Fruit fly (Drosophila melanogaster): Measurements from ENCODE around the gene CG11975.

The CG11975 gene

DNA sequence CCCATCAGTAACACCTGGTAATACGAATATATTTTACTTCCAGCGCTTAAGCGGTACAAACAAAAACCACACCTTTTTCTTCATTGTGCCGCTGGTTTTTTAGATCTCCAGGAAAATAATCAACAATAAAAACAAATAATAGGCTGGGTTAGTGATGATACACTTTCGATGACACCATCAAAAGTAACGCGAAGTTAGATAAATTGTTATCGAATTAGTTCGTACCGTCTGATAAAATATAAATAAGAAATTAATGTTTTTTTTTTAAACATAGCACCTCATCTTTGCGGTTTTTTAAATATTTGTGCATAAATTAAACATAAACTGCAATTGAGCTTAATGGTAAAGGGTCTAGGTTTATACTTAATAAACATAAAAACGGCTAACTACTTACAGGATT is 8.9 kb upstream of the CG11975 start, which contains the start of gene RagA-B:
Gene RagA-B (minus strand): TSS at position 175 of the 400 bp plus-strand sequence.
- TF ChIP-seq net (GFP tag; optimal IDR thresholded peaks at IDR 0.05) (no peak), fkh (GFP tag; optimal IDR thresholded peaks at IDR 0.05) (peak; percentile 33)

- peak; percentile 11 for TF ChIP-seq CG8319 (GFP tag; optimal IDR thresholded peaks at IDR 0.05)
- no peak for TF ChIP-seq Hr38 (GFP tag; optimal IDR thresholded peaks at IDR 0.05)
- no peak for TF ChIP-seq dsx (GFP tag; optimal IDR thresholded peaks at IDR 0.05; ENCODE audit: poor library complexity, severe bottlenecking)
- TF ChIP-seq Hr39 (GFP tag; optimal IDR thresholded peaks at IDR 0.05): peak; percentile 61
- peak; percentile 32 for TF ChIP-seq Sox14 (GFP tag; optimal IDR thresholded peaks at IDR 0.05)
- TF ChIP-seq CG8119 (GFP tag; IDR thresholded peaks at IDR 0.05): 0 out of 3 replicates have a peak, but pooled peaks have one; percentile 21
- no peak for TF ChIP-seq fkh (GFP tag; optimal IDR thresholded peaks at IDR 0.05)
- TF ChIP-seq Lpt (GFP tag; optimal IDR thresholded peaks at IDR 0.05): no peak
- TF ChIP-seq dac (GFP tag; optimal IDR thresholded peaks at IDR 0.05): no peak
- peak; percentile 8 for TF ChIP-seq Ets96B (tag; optimal IDR thresholded peaks at IDR 0.05)
- peak; percentile 44 for TF ChIP-seq cyc (GFP tag; optimal IDR thresholded peaks at IDR 0.05)
- no peak for TF ChIP-seq CG4318 (GFP tag; optimal IDR thresholded peaks at IDR 0.05)
- TF ChIP-seq CG6276 (GFP tag; optimal IDR thresholded peaks at IDR 0.05): no peak
- TF ChIP-seq CG3919 (GFP tag; optimal IDR thresholded peaks at IDR 0.05): no peak
- TF ChIP-seq Sox15 (GFP tag; optimal IDR thresholded peaks at IDR 0.05): peak; percentile 25
- peak; percentile 39 for TF ChIP-seq lz (GFP tag; optimal IDR thresholded peaks at IDR 0.05)
- TF ChIP-seq Met (GFP tag; optimal IDR thresholded peaks at IDR 0.05): no peak
- TF ChIP-seq eg (GFP tag; IDR thresholded peaks at IDR 0.05): peak; percentile 53; the same call in 2 of the 3 replicates
- TF ChIP-seq esn (GFP tag; optimal IDR thresholded peaks at IDR 0.05): peak; percentile 58
- peak; percentile 46 for TF ChIP-seq CG31627 (GFP tag; optimal IDR thresholded peaks at IDR 0.05)
- 0 out of 2 replicates have a peak, but pooled peaks have one; percentile 22 for TF ChIP-seq CG15336 (GFP tag; IDR thresholded peaks at IDR 0.05)
- no peak for TF ChIP-seq Ets21C (GFP tag; optimal IDR thresholded peaks at IDR 0.05)
- peak; percentile 11 for TF ChIP-seq CG6854 (GFP tag; optimal IDR thresholded peaks at IDR 0.05)
Observed at dm6 chr3R:8984602-8985074, 8.4 kb upstream of the CG11975 start, which contains the start of gene CG11970. Gene CG11970 (plus strand): TSS chr3R:8984718.

- TF ChIP-seq Hr39 (GFP tag; optimal IDR thresholded peaks at IDR 0.05): no peak
- no peak for TF ChIP-seq topi (GFP tag; optimal IDR thresholded peaks at IDR 0.05)
Observed at dm6 chr3R:8997397-8997796, 4.3 kb downstream of the CG11975 start, which contains the start of gene CG11977. Gene CG11977 (plus strand): TSS chr3R:8997697.

DNA sequence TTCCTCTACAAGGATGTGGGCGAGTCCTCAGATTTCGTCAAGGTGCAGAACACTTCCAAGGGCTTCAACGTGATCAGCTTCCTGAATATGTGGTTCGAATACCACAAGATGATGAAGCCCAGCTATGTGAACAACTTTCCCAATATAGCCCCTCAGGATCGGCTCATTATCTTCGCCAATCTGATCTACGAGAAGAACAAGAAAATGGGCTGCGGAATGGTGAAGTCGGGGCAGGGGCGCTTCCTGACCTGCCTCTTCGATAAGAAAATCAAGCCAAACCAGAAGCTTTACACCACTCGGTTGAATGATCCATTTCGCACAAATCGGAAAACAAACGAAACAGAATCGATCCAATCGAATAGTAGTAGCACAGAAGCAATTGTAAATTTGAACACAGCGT is 5.2 kb downstream of the CG11975 start:
- TF ChIP-seq CG8119 (GFP tag; IDR thresholded peaks at IDR 0.05): no peak
- no peak for TF ChIP-seq CG7368 (GFP tag; optimal IDR thresholded peaks at IDR 0.05)
- no peak for TF ChIP-seq ss (GFP tag; optimal IDR thresholded peaks at IDR 0.05)
- peak; percentile 98 for TF ChIP-seq svp (GFP tag)

DNA sequence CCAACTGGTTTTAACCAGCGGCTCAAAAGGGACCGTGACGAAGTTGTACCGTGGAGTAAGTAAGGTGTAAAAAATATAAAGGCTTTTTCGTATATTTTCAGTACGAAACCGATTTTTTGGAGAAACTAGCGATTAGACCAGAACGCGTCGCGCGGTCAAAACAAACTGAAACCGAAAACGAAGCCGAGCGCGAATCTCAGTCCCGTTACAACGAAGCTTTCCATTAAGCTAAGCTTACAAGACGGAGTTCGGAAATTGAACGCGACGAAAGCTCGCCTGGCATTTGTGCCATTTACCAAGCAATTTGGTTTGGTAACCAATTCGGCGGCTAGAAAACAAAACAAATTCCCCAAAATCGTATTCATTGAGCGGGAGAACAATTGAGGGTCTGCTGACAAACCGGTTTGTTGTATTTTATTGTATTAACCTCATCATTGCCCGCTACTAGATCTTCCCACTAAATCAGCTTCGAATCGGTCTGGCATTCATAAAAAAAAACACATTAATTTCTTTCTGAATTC is 8.7 kb downstream of the CG11975 start:
- TF ChIP-seq fd59A (GFP tag; optimal IDR thresholded peaks at IDR 0.05) (no peak), dac (GFP tag; optimal IDR thresholded peaks at IDR 0.05) (no peak), CG11294 (GFP tag; IDR thresholded peaks at IDR 0.05) (no peak), Eip75B (GFP tag; optimal IDR thresholded peaks at IDR 0.05) (no peak), CG6854 (GFP tag; optimal IDR thresholded peaks at IDR 0.05) (no peak), CG3919 (GFP tag; optimal IDR thresholded peaks at IDR 0.05) (no peak), CG4318 (GFP tag; optimal IDR thresholded peaks at IDR 0.05) (no peak), achi (GFP tag; optimal IDR thresholded peaks at IDR 0.05) (no peak), salr (GFP tag; optimal IDR thresholded peaks at IDR 0.05) (no peak), CG6163 (GFP tag; IDR thresholded peaks at IDR 0.05) (no peak), CG15336 (GFP tag; IDR thresholded peaks at IDR 0.05) (no peak), Sox102F (GFP tag; optimal IDR thresholded peaks at IDR 0.05) (no peak)

Data from whole organism, prepupa.